Worm (Caenorhabditis elegans) whole organism, L2 larva: ENCODE measurements around the gene R02C2.7.
A peak's percentile ranks its signal among the peaks of the same experiment; 100 is the strongest.

Experiments
- Y55F3AM.14 ChIP-seq: fragments of 200-800 bp; sonication (Bioruptor generic); optimal IDR thresholded peaks from 2 replicates; lab custom pipeline; 2018; ENCODE audit warnings: mild to moderate bottlenecking, missing genetic modification characterization, missing compliant biosample characterization
- ZK546.5 ChIP-seq: sonication (generic microtip); optimal IDR thresholded peaks from 2 replicates; lab custom pipeline; 2017; ENCODE audit warnings: missing biosample characterization, missing genetic modification characterization
- blmp-1 ChIP-seq: sonication (generic microtip); optimal IDR thresholded peaks from 2 replicates; lab custom pipeline; 2017; ENCODE audit warnings: missing genetic modification characterization, mild to moderate bottlenecking, missing compliant biosample characterization, antibody characterized with exemption, moderate library complexity; ENCODE audit not compliant: insufficient read depth
- elt-1 ChIP-seq: fragments of 150-350 bp; optimal IDR thresholded peaks from 2 replicates; lab custom pipeline; 2014; ENCODE audit warnings: missing biosample characterization, missing genetic modification characterization
- fos-1 ChIP-seq: fragments of 150-350 bp; optimal IDR thresholded peaks from 2 replicates; lab custom pipeline; 2014; ENCODE audit warnings: missing biosample characterization, missing genetic modification characterization
- lsy-2 ChIP-seq, 2 experiments: fragments of 150-350 bp in 1 of 2; sonication (generic microtip) in 1 of 2; optimal IDR thresholded peaks; 2 replicates each; lab custom pipeline; 2014 to 2017; ENCODE audit warnings: missing biosample characterization in 2 of 2, missing genetic modification characterization in 2 of 2
- nhr-10 ChIP-seq: sonication (generic microtip); optimal IDR thresholded peaks from 2 replicates; lab custom pipeline; 2017; ENCODE audit warnings: missing biosample characterization, missing genetic modification characterization
- nhr-11 ChIP-seq: fragments of 150-350 bp; optimal IDR thresholded peaks from 2 replicates; lab custom pipeline; 2014; ENCODE audit warnings: missing biosample characterization, missing genetic modification characterization
- nhr-23 ChIP-seq: fragments of 150-350 bp; optimal IDR thresholded peaks from 2 replicates; lab custom pipeline; 2014; ENCODE audit warnings: missing biosample characterization, missing genetic modification reagents, missing genetic modification characterization
- zag-1 ChIP-seq: fragments of 150-350 bp; optimal IDR thresholded peaks from 2 replicates; lab custom pipeline; 2014; ENCODE audit warnings: missing biosample characterization, missing genetic modification characterization
- ztf-4 ChIP-seq: fragments of 150-350 bp; optimal IDR thresholded peaks from 2 replicates; lab custom pipeline; 2014; ENCODE audit warnings: missing biosample characterization, missing genetic modification characterization

- no peak for TF ChIP-seq nhr-11
- no peak for TF ChIP-seq blmp-1
- TF ChIP-seq zag-1 (tag; lab: Kevin White, UChicago): no peak
- no peak for TF ChIP-seq nhr-23
- TF ChIP-seq ztf-4 (tag; lab: Kevin White, UChicago): no peak
- TF ChIP-seq lsy-2 (tag; optimal IDR thresholded peaks at IDR 0.05; lab: Kevin White, UChicago): no peak
- TF ChIP-seq elt-1 (tag; lab: Kevin White, UChicago): no peak
- TF ChIP-seq fos-1 (tag; lab: Kevin White, UChicago): peak; percentile 12
- TF ChIP-seq Y55F3AM.14: no peak
- TF ChIP-seq nhr-10 (tag; lab: Kevin White, UChicago): no peak
- TF ChIP-seq ZK546.5 (tag; lab: Kevin White, UChicago): no peak
Measured at ce11 chrV:203855-204432, 38.5 kb downstream of the R02C2.7 start, which contains the start of gene lec-12.
